Fruit fly (Drosophila melanogaster) whole organism, embryonic: ENCODE results near the gene IscU.

Experiments
- Abd-B ChIP-seq: fragments of 200-800 bp; sonication (Bioruptor generic); optimal IDR thresholded peaks from 2 replicates; lab custom pipeline; 2018; ENCODE audit warnings: missing biosample characterization, mild to moderate bottlenecking, missing genetic modification characterization, moderate library complexity
- B-H2 ChIP-seq: fragments of 200-800 bp; sonication (Bioruptor generic); optimal IDR thresholded peaks from 2 replicates; lab custom pipeline; 2018; ENCODE audit warnings: missing biosample characterization, mild to moderate bottlenecking, missing genetic modification characterization
- BEAF-32 ChIP-seq: fragments of 200-800 bp; sonication (Bioruptor generic); optimal IDR thresholded peaks from 3 replicates; lab custom pipeline; 2017; ENCODE audit warnings: missing biosample characterization, missing genetic modification characterization, mild to moderate bottlenecking, moderate library complexity, missing genetic modification reagents
- CG10209 ChIP-seq: fragments of 200-800 bp; sonication (Bioruptor generic); optimal IDR thresholded peaks from 3 replicates; lab custom pipeline; 2017; ENCODE audit warnings: missing biosample characterization, mild to moderate bottlenecking, missing genetic modification characterization, missing genetic modification reagents
- CG10462 ChIP-seq: fragments of 200-800 bp; sonication (Bioruptor generic); optimal IDR thresholded peaks from 2 replicates; lab custom pipeline; 2016; ENCODE audit warnings: missing biosample characterization, missing genetic modification characterization
- CG11085 ChIP-seq: fragments of 200-800 bp; sonication (Bioruptor generic); IDR thresholded peaks from 2 replicates; pipeline ENCODE4 v1.3.6; 2022; ENCODE audit warnings: missing biosample characterization, missing genetic modification characterization
- CG11560 ChIP-seq: fragments of 200-800 bp; sonication (Bioruptor generic); IDR thresholded peaks from 3 replicates; pipeline ENCODE4 v1.3.6; 2022; ENCODE audit warnings: missing biosample characterization, missing genetic modification characterization
- CG11696 ChIP-seq: fragments of 200-800 bp; sonication (Bioruptor generic); IDR thresholded peaks from 2 replicates; pipeline ENCODE4 v1.3.6; 2022; ENCODE audit warnings: missing biosample characterization, missing genetic modification characterization
- CG11723 ChIP-seq: fragments of 200-800 bp; sonication (Bioruptor generic); optimal IDR thresholded peaks from 2 replicates; lab custom pipeline; 2017; ENCODE audit warnings: missing biosample characterization, mild to moderate bottlenecking, missing genetic modification characterization
- CG12659 ChIP-seq: fragments of 200-800 bp; sonication (Bioruptor generic); optimal IDR thresholded peaks from 3 replicates; lab custom pipeline; 2017; ENCODE audit warnings: mild to moderate bottlenecking, missing biosample characterization, missing genetic modification reagents, missing genetic modification characterization
- CG16863 ChIP-seq: fragments of 200-800 bp; sonication (Bioruptor generic); optimal IDR thresholded peaks from 3 replicates; lab custom pipeline; 2016; ENCODE audit warnings: missing biosample characterization, missing genetic modification characterization
- CG1792 ChIP-seq: fragments of 200-800 bp; sonication (Bioruptor generic); optimal IDR thresholded peaks from 2 replicates; lab custom pipeline; 2016; ENCODE audit warnings: missing biosample characterization, missing genetic modification characterization
- CG2202 ChIP-seq: fragments of 200-800 bp; sonication (Bioruptor generic); optimal IDR thresholded peaks from 2 replicates; lab custom pipeline; 2018; ENCODE audit warnings: missing biosample characterization, mild to moderate bottlenecking, missing genetic modification characterization
- CG2875 ChIP-seq: fragments of 200-800 bp; sonication (Bioruptor generic); optimal IDR thresholded peaks from 2 replicates; lab custom pipeline; 2017; ENCODE audit warnings: missing biosample characterization, mild to moderate bottlenecking, missing genetic modification characterization, missing genetic modification reagents
- CG31441 ChIP-seq: fragments of 200-800 bp; sonication (Bioruptor generic); IDR thresholded peaks from 2 replicates; pipeline ENCODE4 v1.3.6; 2022; ENCODE audit warnings: missing biosample characterization, missing genetic modification characterization
- CG43689 ChIP-seq: fragments of 200-800 bp; sonication (Bioruptor generic); IDR thresholded peaks from 2 replicates; pipeline ENCODE4 v1.3.6; 2022; ENCODE audit warnings: missing biosample characterization, missing genetic modification characterization
- CG4707 ChIP-seq: fragments of 200-800 bp; sonication (Bioruptor generic); optimal IDR thresholded peaks from 2 replicates; lab custom pipeline; 2018; ENCODE audit warnings: missing biosample characterization, mild to moderate bottlenecking, missing genetic modification characterization, moderate library complexity
- CG4820 ChIP-seq: fragments of 200-800 bp; sonication (Bioruptor generic); optimal IDR thresholded peaks from 3 replicates; lab custom pipeline; 2016; ENCODE audit warnings: missing biosample characterization, missing genetic modification characterization
- CG7928 ChIP-seq: fragments of 200-800 bp; sonication (Bioruptor generic); optimal IDR thresholded peaks from 2 replicates; lab custom pipeline; 2017; ENCODE audit warnings: missing biosample characterization, mild to moderate bottlenecking, missing genetic modification characterization
- CG8281 ChIP-seq: fragments of 200-800 bp; sonication (Bioruptor generic); optimal IDR thresholded peaks from 2 replicates; lab custom pipeline; 2018; ENCODE audit warnings: missing biosample characterization, mild to moderate bottlenecking, missing genetic modification characterization, moderate library complexity
- CoRest ChIP-seq: fragments of 200-800 bp; sonication (Bioruptor generic); optimal IDR thresholded peaks from 3 replicates; lab custom pipeline; 2018; ENCODE audit warnings: missing biosample characterization, mild to moderate bottlenecking, missing genetic modification characterization, moderate library complexity
- D19A ChIP-seq: fragments of 200-800 bp; optimal IDR thresholded peaks from 3 replicates; lab custom pipeline; 2019; ENCODE audit warnings: missing biosample characterization, mild to moderate bottlenecking, missing genetic modification characterization, moderate library complexity
- Gsc ChIP-seq: fragments of 200-800 bp; sonication (Bioruptor generic); IDR thresholded peaks from 2 replicates; pipeline ENCODE4 v1.3.6; 2022; ENCODE audit warnings: missing biosample characterization, missing genetic modification characterization
- Hey ChIP-seq: fragments of 200-800 bp; sonication (Bioruptor generic); optimal IDR thresholded peaks from 3 replicates; lab custom pipeline; 2018; ENCODE audit warnings: missing biosample characterization, mild to moderate bottlenecking, missing genetic modification characterization
- MESR4 ChIP-seq: fragments of 200-800 bp; sonication (Bioruptor generic); optimal IDR thresholded peaks from 2 replicates; lab custom pipeline; 2018; ENCODE audit warnings: missing biosample characterization, mild to moderate bottlenecking, missing genetic modification characterization, moderate library complexity
- Max ChIP-seq: fragments of 200-800 bp; sonication (Bioruptor generic); optimal IDR thresholded peaks from 2 replicates; lab custom pipeline; 2016; ENCODE audit warnings: missing biosample characterization, mild to moderate bottlenecking, missing genetic modification characterization
- Side ChIP-seq: fragments of 200-800 bp; sonication (Bioruptor generic); optimal IDR thresholded peaks from 2 replicates; lab custom pipeline; 2016; ENCODE audit warnings: missing biosample characterization, missing genetic modification characterization
- Sox102F ChIP-seq: fragments of 200-800 bp; sonication (Bioruptor generic); optimal IDR thresholded peaks from 2 replicates; lab custom pipeline; 2018; ENCODE audit warnings: missing biosample characterization, mild to moderate bottlenecking, missing genetic modification characterization, moderate library complexity
- Ssrp ChIP-seq: fragments of 200-800 bp; sonication (Bioruptor generic); optimal IDR thresholded peaks from 2 replicates; lab custom pipeline; 2018; ENCODE audit warnings: missing biosample characterization, mild to moderate bottlenecking, missing genetic modification characterization, moderate library complexity
- Stat92E ChIP-seq, 3 experiments: fragments of >200 bp in 2 of 3; fragments of 200-800 bp in 1 of 3; sonication (Bioruptor generic) in 1 of 3; optimal IDR thresholded peaks; 2 replicates each; lab custom pipeline; 2017 to 2019; ENCODE audit warnings: missing biosample characterization in 3 of 3, missing genetic modification characterization in 3 of 3, mild to moderate bottlenecking in 1 of 3, moderate library complexity in 1 of 3
- Taf1 ChIP-seq: fragments of 200-800 bp; sonication (Bioruptor generic); IDR thresholded peaks from 2 replicates; pipeline ENCODE4 v1.3.6; 2022; ENCODE audit warnings: missing biosample characterization, missing genetic modification characterization
- abd-A ChIP-seq: fragments of 200-800 bp; sonication (Bioruptor generic); optimal IDR thresholded peaks from 3 replicates; lab custom pipeline; 2019; ENCODE audit warnings: missing biosample characterization, mild to moderate bottlenecking, missing genetic modification characterization, moderate library complexity
- aop ChIP-seq: fragments of 200-800 bp; sonication (Bioruptor generic); IDR thresholded peaks from 2 replicates; pipeline ENCODE4 v1.3.6; 2022; ENCODE audit warnings: missing biosample characterization, missing genetic modification characterization
- bbx ChIP-seq: fragments of 200-800 bp; sonication (Bioruptor generic); IDR thresholded peaks from 2 replicates; pipeline ENCODE4 v1.3.6; 2022; ENCODE audit warnings: missing biosample characterization, missing genetic modification characterization; ENCODE audit not compliant: partially characterized antibody
- bigmax ChIP-seq: fragments of 200-800 bp; sonication (Bioruptor generic); optimal IDR thresholded peaks from 2 replicates; lab custom pipeline; 2018; ENCODE audit warnings: missing biosample characterization, mild to moderate bottlenecking, missing genetic modification characterization
- crol ChIP-seq: fragments of 200-800 bp; sonication (Bioruptor generic); IDR thresholded peaks from 2 replicates; pipeline ENCODE4 v1.3.6; 2022; ENCODE audit warnings: missing biosample characterization, missing genetic modification characterization
- crp ChIP-seq, 2 experiments: fragments of 200-800 bp; sonication (Bioruptor generic); optimal IDR thresholded peaks; 2 replicates in 1 of 2; 3 replicates in 1 of 2; lab custom pipeline; 2017; ENCODE audit warnings: missing biosample characterization in 2 of 2, missing genetic modification characterization in 2 of 2, mild to moderate bottlenecking in 1 of 2, moderate library complexity in 1 of 2
- fd102C ChIP-seq: fragments of 200-800 bp; sonication (Bioruptor generic); optimal IDR thresholded peaks from 2 replicates; lab custom pipeline; 2018; ENCODE audit warnings: missing biosample characterization, mild to moderate bottlenecking, missing genetic modification characterization, moderate library complexity
- kay ChIP-seq: fragments of 200-800 bp; sonication (Bioruptor generic); optimal IDR thresholded peaks from 2 replicates; lab custom pipeline; 2016; ENCODE audit warnings: missing biosample characterization, missing genetic modification characterization
- maf-S ChIP-seq: fragments of 200-800 bp; sonication (Bioruptor generic); optimal IDR thresholded peaks from 2 replicates; lab custom pipeline; 2016; ENCODE audit warnings: missing biosample characterization, missing genetic modification characterization
- nau ChIP-seq: fragments of 200-800 bp; sonication (Bioruptor generic); optimal IDR thresholded peaks from 3 replicates; lab custom pipeline; 2017; ENCODE audit warnings: missing biosample characterization, mild to moderate bottlenecking, missing genetic modification characterization, missing genetic modification reagents
- p53 ChIP-seq: fragments of 200-800 bp; sonication (Bioruptor generic); optimal IDR thresholded peaks from 2 replicates; lab custom pipeline; 2016; ENCODE audit warnings: missing biosample characterization, missing genetic modification characterization
- phol ChIP-seq: fragments of 200-800 bp; sonication (Bioruptor generic); optimal IDR thresholded peaks from 3 replicates; lab custom pipeline; 2018; ENCODE audit warnings: missing biosample characterization, mild to moderate bottlenecking, missing genetic modification characterization, moderate library complexity
- repo ChIP-seq: fragments of 200-800 bp; sonication (Bioruptor generic); optimal IDR thresholded peaks from 2 replicates; lab custom pipeline; 2016; ENCODE audit warnings: missing biosample characterization, missing genetic modification characterization
- sisA ChIP-seq: fragments of 200-800 bp; sonication (Bioruptor generic); IDR thresholded peaks from 2 replicates; pipeline ENCODE4 v1.3.6; 2022; ENCODE audit warnings: missing biosample characterization, missing genetic modification characterization
- so ChIP-seq: fragments of 200-800 bp; sonication (Bioruptor generic); IDR thresholded peaks from 3 replicates; pipeline ENCODE4 v1.3.6; 2022; ENCODE audit warnings: missing biosample characterization, missing genetic modification characterization
- sqz ChIP-seq: fragments of 200-800 bp; sonication (Bioruptor generic); optimal IDR thresholded peaks from 3 replicates; lab custom pipeline; 2018; ENCODE audit warnings: missing biosample characterization, mild to moderate bottlenecking, missing genetic modification characterization
- sr ChIP-seq: fragments of 200-800 bp; sonication (Bioruptor generic); IDR thresholded peaks from 3 replicates; pipeline ENCODE4 v1.3.6; 2022; ENCODE audit warnings: missing biosample characterization, missing genetic modification characterization
- sug ChIP-seq: fragments of 200-800 bp; optimal IDR thresholded peaks from 2 replicates; lab custom pipeline; 2019; ENCODE audit warnings: missing biosample characterization, mild to moderate bottlenecking, missing genetic modification characterization, moderate library complexity
- tx ChIP-seq: fragments of 200-800 bp; sonication (Bioruptor generic); optimal IDR thresholded peaks from 2 replicates; lab custom pipeline; 2016; ENCODE audit warnings: missing biosample characterization, missing genetic modification characterization
- usp ChIP-seq: fragments of >200 bp; optimal IDR thresholded peaks from 2 replicates; lab custom pipeline; 2017; ENCODE audit warnings: missing biosample characterization, missing genetic modification characterization

The IscU gene

dm6 chr3R:8819551-8820057 lies 4.4 kb downstream of the IscU start (continued):
- TF ChIP-seq CG1792 (GFP tag; lab: Kevin White, UChicago): no peak
- TF ChIP-seq Gsc (GFP tag; lab: Robert Waterston, UW): no peak
- no peak for TF ChIP-seq bigmax
- TF ChIP-seq MESR4 (GFP tag; lab: Kevin White, UChicago): no peak
- TF ChIP-seq CoRest (tag; lab: Kevin White, UChicago): no peak
- TF ChIP-seq fd102C (GFP tag; lab: Kevin White, UChicago): no peak
- peak; percentile 51; the same call in 1 of the 3 replicates for TF ChIP-seq so (GFP tag; lab: Robert Waterston, UW)
- peak; percentile 84 for TF ChIP-seq CG11696 (GFP tag; lab: Robert Waterston, UW)
- TF ChIP-seq CG10209: peak; percentile 56
- TF ChIP-seq CG10462 (GFP tag; lab: Kevin White, UChicago): no peak
- TF ChIP-seq CG43689 (GFP tag; lab: Robert Waterston, UW): no peak
- no peak for TF ChIP-seq kay
- TF ChIP-seq CG16863 (GFP tag; lab: Kevin White, UChicago): peak; percentile 43
- peak; percentile 20 for TF ChIP-seq Side (GFP tag; lab: Kevin White, UChicago)
- TF ChIP-seq tx (GFP tag; lab: Kevin White, UChicago): peak; percentile 6
- TF ChIP-seq CG11560: no peak
- TF ChIP-seq maf-S (GFP tag; lab: Kevin White, UChicago): peak; percentile 28
- peak; percentile 28 for TF ChIP-seq B-H2 (GFP tag; lab: Kevin White, UChicago)
- TF ChIP-seq sr (GFP tag; lab: Robert Waterston, UW): no peak
- TF ChIP-seq crp (GFP tag; optimal IDR thresholded peaks at IDR 0.05; lab: Kevin White, UChicago): no peak
- TF ChIP-seq p53 (GFP tag; lab: Kevin White, UChicago): no peak
- no peak for TF ChIP-seq BEAF-32 (GFP tag; lab: Kevin White, UChicago)
- no peak for TF ChIP-seq CG4707 (GFP tag; lab: Kevin White, UChicago)
- TF ChIP-seq CG11723: peak; percentile 11
- no peak for TF ChIP-seq CG11085
- TF ChIP-seq CG2875 (GFP tag; lab: Kevin White, UChicago): peak; percentile 5
- no peak for TF ChIP-seq D19A (tag; lab: Kevin White, UChicago)
- no peak for TF ChIP-seq Sox102F (GFP tag; lab: Kevin White, UChicago)
- peak; percentile 66 for TF ChIP-seq Max (GFP tag; lab: Kevin White, UChicago)
- no peak for TF ChIP-seq CG4820 (GFP tag; lab: Kevin White, UChicago)
- peak; percentile 24 for TF ChIP-seq sug (tag; lab: Kevin White, UChicago)
- peak; percentile 4 for TF ChIP-seq CG12659 (GFP tag; lab: Kevin White, UChicago)
- TF ChIP-seq Taf1: no peak
- no peak for TF ChIP-seq sisA
- no peak for TF ChIP-seq Abd-B (GFP tag; lab: Kevin White, UChicago)
- TF ChIP-seq CG7928 (GFP tag; lab: Kevin White, UChicago): no peak
- peak; percentile 20 for TF ChIP-seq nau
- TF ChIP-seq CG8281 (tag; lab: Kevin White, UChicago): no peak
- peak; percentile 55 for TF ChIP-seq sqz (GFP tag; lab: Kevin White, UChicago)
- no peak for TF ChIP-seq bbx (GFP tag; lab: Robert Waterston, UW)
- no peak for TF ChIP-seq CG31441 (GFP tag; lab: Robert Waterston, UW)
- peak; percentile 26 for TF ChIP-seq abd-A (tag; lab: Kevin White, UChicago)
- no peak for TF ChIP-seq Hey (tag; lab: Kevin White, UChicago)
- no peak for TF ChIP-seq aop (GFP tag; lab: Robert Waterston, UW)
- no peak for TF ChIP-seq Stat92E (GFP tag; optimal IDR thresholded peaks at IDR 0.05; lab: Kevin White, UChicago)
- TF ChIP-seq usp (GFP tag; lab: Kevin White, UChicago): no peak
- no peak for TF ChIP-seq Ssrp (tag; lab: Kevin White, UChicago)
- no peak for TF ChIP-seq repo (GFP tag; lab: Kevin White, UChicago)
- no peak for TF ChIP-seq crol (GFP tag; lab: Robert Waterston, UW)
- TF ChIP-seq CG2202 (tag; lab: Kevin White, UChicago): no peak
- no peak for TF ChIP-seq phol
